Fruit fly (Drosophila melanogaster): ENCODE measurements around the gene tko.

- TF ChIP-seq rn (GFP tag; IDR thresholded peaks at IDR 0.05) (no peak), CG14655 (GFP tag; optimal IDR thresholded peaks at IDR 0.05) (peak; percentile 33), EcR (GFP tag; optimal IDR thresholded peaks at IDR 0.05) (no peak), CG8159 (tag; optimal IDR thresholded peaks at IDR 0.05) (no peak), D1 (tag; optimal IDR thresholded peaks at IDR 0.05) (no peak), gl (tag; optimal IDR thresholded peaks at IDR 0.05) (no peak), CG34367 (tag; optimal IDR thresholded peaks at IDR 0.05) (no peak), CG10348 (GFP tag; IDR thresholded peaks at IDR 0.05) (no peak)
Measured at dm6 chrX:2464189-2464588, 20.4 kb upstream of the tko start.
